Worm (Caenorhabditis elegans) whole organism, late embryonic: Measurements from ENCODE around the gene pat-4.

Source experiments
- C38D4.7 ChIP-seq: fragments of 200-800 bp; sonication (Bioruptor generic); optimal IDR thresholded peaks from 2 replicates; lab custom pipeline; 2018; ENCODE audit warnings: mild to moderate bottlenecking, missing genetic modification characterization, moderate library complexity, missing compliant biosample characterization
- K09A11.1 ChIP-seq: sonication (generic microtip); optimal IDR thresholded peaks from 2 replicates; lab custom pipeline; 2017; ENCODE audit warnings: antibody characterized with exemption, mild to moderate bottlenecking, missing genetic modification characterization, missing compliant biosample characterization; ENCODE audit not compliant: insufficient read depth
- ceh-9 ChIP-seq: sonication (generic microtip); optimal IDR thresholded peaks from 2 replicates; lab custom pipeline; 2016; ENCODE audit warnings: mild to moderate bottlenecking, missing genetic modification characterization, inconsistent platforms, missing compliant biosample characterization
- dmd-4 ChIP-seq: sonication (generic microtip); optimal IDR thresholded peaks from 2 replicates; lab custom pipeline; 2016; ENCODE audit warnings: borderline replicate concordance, missing genetic modification characterization, missing compliant biosample characterization
- ets-4 ChIP-seq: sonication (generic microtip); optimal IDR thresholded peaks from 2 replicates; lab custom pipeline; 2016; ENCODE audit warnings: missing genetic modification characterization, missing compliant biosample characterization
- fkh-6 ChIP-seq: sonication (generic microtip); optimal IDR thresholded peaks from 2 replicates; lab custom pipeline; 2016; ENCODE audit warnings: missing genetic modification characterization, missing compliant biosample characterization
- hlh-30 ChIP-seq: sonication (generic microtip); optimal IDR thresholded peaks from 2 replicates; lab custom pipeline; 2017; ENCODE audit warnings: antibody characterized with exemption, missing genetic modification characterization, missing compliant biosample characterization; ENCODE audit not compliant: insufficient read depth
- lin-11 ChIP-seq: fragments of 200-800 bp; sonication (Bioruptor generic); optimal IDR thresholded peaks from 2 replicates; lab custom pipeline; 2018; ENCODE audit warnings: mild to moderate bottlenecking, missing genetic modification characterization, missing compliant biosample characterization
- nhr-11 ChIP-seq: fragments of 150-350 bp; optimal IDR thresholded peaks from 2 replicates; lab custom pipeline; 2014; ENCODE audit warnings: missing biosample characterization, missing genetic modification characterization
- rnt-1 ChIP-seq: sonication (generic microtip); optimal IDR thresholded peaks from 2 replicates; lab custom pipeline; 2016; ENCODE audit warnings: missing genetic modification characterization, missing compliant biosample characterization
- unc-55 ChIP-seq: sonication (generic microtip); optimal IDR thresholded peaks from 2 replicates; lab custom pipeline; 2017; ENCODE audit warnings: missing biosample characterization, missing genetic modification reagents, missing genetic modification characterization

DNA sequence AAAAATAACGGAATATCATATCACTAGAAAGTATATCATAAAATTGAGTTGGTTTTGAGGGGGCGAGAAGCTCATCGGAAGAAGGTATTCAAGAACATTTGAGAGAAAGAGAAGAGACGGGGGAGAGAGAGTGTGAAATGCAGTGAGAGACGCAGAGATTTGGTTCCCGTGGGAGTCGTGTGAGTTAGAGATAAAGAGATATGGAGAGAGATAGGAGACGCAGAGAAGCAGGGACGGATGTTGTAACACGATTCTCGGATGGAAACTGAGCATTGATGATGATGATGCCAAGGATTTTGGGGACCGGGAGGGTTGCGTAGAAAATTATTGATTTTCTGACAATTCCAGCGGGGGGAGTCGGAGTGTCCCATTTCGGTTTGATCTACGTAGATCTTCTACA lies 1.6 kb upstream of the pat-4 start:
- TF ChIP-seq nhr-11 (tag; lab: Kevin White, UChicago) (no peak), ets-4 (no peak), rnt-1 (tag; lab: Kevin White, UChicago) (no peak), lin-11 (tag; lab: Kevin White, UChicago) (no peak), dmd-4 (tag; lab: Kevin White, UChicago) (no peak), fkh-6 (tag; lab: Kevin White, UChicago) (no peak), hlh-30 (tag; lab: Kevin White, UChicago) (no peak), K09A11.1 (tag; lab: Kevin White, UChicago) (no peak), C38D4.7 (no peak), ceh-9 (tag; lab: Kevin White, UChicago) (no peak), unc-55 (GFP tag; lab: Kevin White, UChicago) (peak; percentile 55)
